Worm (Caenorhabditis elegans) whole organism, L4 larva: ENCODE results near the gene ZK177.12.
A peak's percentile ranks its signal among the peaks of the same experiment; 100 is the strongest.

Experiments
- T20F7.1 ChIP-seq: fragments of 200-800 bp; sonication (Bioruptor generic); optimal IDR thresholded peaks from 2 replicates; lab custom pipeline; 2018; ENCODE audit warnings: mild to moderate bottlenecking, missing genetic modification characterization, missing compliant biosample characterization
- T26A8.4 ChIP-seq: fragments of 200-800 bp; sonication (Bioruptor generic); IDR thresholded peaks from 2 replicates; pipeline ENCODE4 v1.3.6; 2022; ENCODE audit warnings: missing genetic modification characterization, missing compliant biosample characterization
- Y48G9A.11 ChIP-seq: fragments of 200-800 bp; sonication (Bioruptor generic); IDR thresholded peaks from 2 replicates; pipeline ENCODE4 v1.3.6; 2022; ENCODE audit warnings: missing genetic modification reagents, missing genetic modification characterization, missing compliant biosample characterization
- ZK337.2 ChIP-seq: fragments of 200-800 bp; sonication (Bioruptor generic); IDR thresholded peaks from 2 replicates; pipeline ENCODE4 v1.3.6; 2022; ENCODE audit warnings: missing genetic modification reagents, missing genetic modification characterization, missing compliant biosample characterization
- aly-2 ChIP-seq: sonication (generic microtip); optimal IDR thresholded peaks from 2 replicates; lab custom pipeline; 2018; ENCODE audit warnings: missing biosample characterization, missing genetic modification characterization
- attf-4 ChIP-seq: sonication (generic microtip); optimal IDR thresholded peaks from 3 replicates; lab custom pipeline; 2017; ENCODE audit warnings: missing biosample characterization, missing genetic modification characterization
- ceh-62 ChIP-seq: sonication (generic microtip); optimal IDR thresholded peaks from 2 replicates; lab custom pipeline; 2017; ENCODE audit warnings: missing biosample characterization, missing genetic modification characterization
- ceh-82 ChIP-seq: sonication (generic microtip); optimal IDR thresholded peaks from 2 replicates; lab custom pipeline; 2017; ENCODE audit warnings: missing biosample characterization, missing genetic modification characterization
- daf-12 ChIP-seq: fragments of 150-350 bp; optimal IDR thresholded peaks from 2 replicates; lab custom pipeline; 2014; ENCODE audit warnings: missing biosample characterization, missing genetic modification reagents, missing genetic modification characterization
- daf-16 ChIP-seq, 3 experiments: sonication (generic microtip); optimal IDR thresholded peaks; 2 replicates each; lab custom pipeline; 2016 to 2017; ENCODE audit warnings: missing genetic modification characterization in 3 of 3, missing genetic modification reagents in 3 of 3, mild to moderate bottlenecking in 2 of 3, missing compliant biosample characterization in 2 of 3, missing biosample characterization in 1 of 3, moderate library complexity in 1 of 3
- daf-19 ChIP-seq: fragments of 200-800 bp; sonication (Bioruptor generic); conservative IDR thresholded peaks from 2 replicates; pipeline ENCODE4 v1.3.6; 2022; ENCODE audit warnings: missing genetic modification characterization, missing compliant biosample characterization
- dmd-6 ChIP-seq: fragments of 200-800 bp; sonication (Bioruptor generic); IDR thresholded peaks from 2 replicates; pipeline ENCODE4 v1.3.6; 2022; ENCODE audit warnings: missing genetic modification reagents, missing genetic modification characterization, missing compliant biosample characterization
- dmd-8 ChIP-seq: fragments of 200-800 bp; sonication (Bioruptor generic); IDR thresholded peaks from 2 replicates; pipeline ENCODE4 v1.3.6; 2022; ENCODE audit warnings: missing genetic modification characterization, missing compliant biosample characterization
- dmd-9 ChIP-seq: fragments of 200-800 bp; sonication (Bioruptor generic); IDR thresholded peaks from 2 replicates; pipeline ENCODE4 v1.3.6; 2022; ENCODE audit warnings: missing genetic modification reagents, missing genetic modification characterization, missing compliant biosample characterization
- dve-1 ChIP-seq: sonication (generic microtip); optimal IDR thresholded peaks from 2 replicates; lab custom pipeline; 2017; ENCODE audit warnings: antibody characterized with exemption, mild to moderate bottlenecking, missing genetic modification characterization, missing compliant biosample characterization; ENCODE audit not compliant: insufficient read depth
- egl-27 ChIP-seq: sonication (generic microtip); optimal IDR thresholded peaks from 3 replicates; lab custom pipeline; 2017; ENCODE audit warnings: missing biosample characterization, missing genetic modification reagents, missing genetic modification characterization
- fkh-10 ChIP-seq: fragments of 150-350 bp; optimal IDR thresholded peaks from 2 replicates; lab custom pipeline; 2014; ENCODE audit warnings: missing biosample characterization, missing genetic modification reagents, missing genetic modification characterization
- hlh-11 ChIP-seq: fragments of 200-800 bp; sonication (Bioruptor generic); optimal IDR thresholded peaks from 2 replicates; lab custom pipeline; 2018; ENCODE audit warnings: mild to moderate bottlenecking, missing genetic modification characterization, missing compliant biosample characterization
- hlh-30 ChIP-seq: sonication (generic microtip); optimal IDR thresholded peaks from 2 replicates; lab custom pipeline; 2017; ENCODE audit warnings: antibody characterized with exemption, mild to moderate bottlenecking, missing genetic modification characterization, missing compliant biosample characterization; ENCODE audit not compliant: insufficient read depth
- lin-13 ChIP-seq: fragments of 150-350 bp; optimal IDR thresholded peaks from 2 replicates; lab custom pipeline; 2014; ENCODE audit warnings: missing biosample characterization, missing genetic modification reagents, missing genetic modification characterization
- lin-15B ChIP-seq: fragments of 150-350 bp; sonication (generic microtip); optimal IDR thresholded peaks from 3 replicates; lab custom pipeline; 2014; ENCODE audit warnings: missing biosample characterization, missing genetic modification characterization
- lin-38 ChIP-seq: fragments of 200-800 bp; sonication (Bioruptor generic); IDR thresholded peaks from 2 replicates; pipeline ENCODE4 v1.3.6; 2022; ENCODE audit warnings: missing genetic modification reagents, missing genetic modification characterization, missing compliant biosample characterization
- mdl-1 ChIP-seq, 2 experiments: fragments of 150-350 bp in 1 of 2; sonication (generic microtip) in 1 of 2; optimal IDR thresholded peaks; 2 replicates each; lab custom pipeline; 2014 to 2017; ENCODE audit warnings: missing biosample characterization in 2 of 2, missing genetic modification characterization in 2 of 2
- mdt-29 ChIP-seq: fragments of 200-800 bp; sonication (Bioruptor generic); IDR thresholded peaks from 2 replicates; pipeline ENCODE4 v1.3.6; 2022; ENCODE audit warnings: missing genetic modification reagents, missing genetic modification characterization, missing compliant biosample characterization
- mxl-2 ChIP-seq: fragments of 200-800 bp; sonication (Bioruptor generic); conservative IDR thresholded peaks from 2 replicates; pipeline ENCODE4 v1.3.6; 2022; ENCODE audit warnings: missing genetic modification reagents, missing genetic modification characterization, missing compliant biosample characterization
- nhr-102 ChIP-seq: sonication (generic microtip); optimal IDR thresholded peaks from 2 replicates; lab custom pipeline; 2016; ENCODE audit warnings: mild to moderate bottlenecking, missing genetic modification characterization, moderate library complexity, missing compliant biosample characterization
- nhr-237 ChIP-seq: sonication (generic microtip); optimal IDR thresholded peaks from 2 replicates; lab custom pipeline; 2017; ENCODE audit warnings: missing biosample characterization, missing genetic modification characterization
- nhr-25 ChIP-seq: sonication (generic microtip); optimal IDR thresholded peaks from 2 replicates; lab custom pipeline; 2017; ENCODE audit warnings: missing genetic modification characterization, mild to moderate bottlenecking, missing compliant biosample characterization, antibody characterized with exemption, moderate library complexity, borderline replicate concordance; ENCODE audit not compliant: insufficient read depth
- nhr-28 ChIP-seq: fragments of 150-350 bp; optimal IDR thresholded peaks from 2 replicates; lab custom pipeline; 2014; ENCODE audit warnings: missing biosample characterization, missing genetic modification characterization
- nhr-42 ChIP-seq: fragments of 200-800 bp; sonication (Bioruptor generic); IDR thresholded peaks from 2 replicates; pipeline ENCODE4 v1.3.6; 2022; ENCODE audit warnings: missing genetic modification characterization, missing compliant biosample characterization
- nhr-48 ChIP-seq: sonication (generic microtip); optimal IDR thresholded peaks from 2 replicates; lab custom pipeline; 2016; ENCODE audit warnings: mild to moderate bottlenecking, missing genetic modification characterization, missing compliant biosample characterization
- nhr-6 ChIP-seq: fragments of 150-350 bp; optimal IDR thresholded peaks from 2 replicates; lab custom pipeline; 2014; ENCODE audit warnings: missing biosample characterization, missing genetic modification characterization
- nhr-77 ChIP-seq: fragments of 150-350 bp; optimal IDR thresholded peaks from 2 replicates; lab custom pipeline; 2014; ENCODE audit warnings: missing biosample characterization, missing genetic modification characterization
- php-3 ChIP-seq: fragments of 200-800 bp; sonication (Bioruptor generic); IDR thresholded peaks from 2 replicates; pipeline ENCODE4 v1.3.6; 2022; ENCODE audit warnings: missing genetic modification reagents, missing genetic modification characterization, missing compliant biosample characterization
- pqm-1 ChIP-seq: sonication (generic microtip); optimal IDR thresholded peaks from 2 replicates; lab custom pipeline; 2017; ENCODE audit warnings: missing biosample characterization, missing genetic modification characterization
- rbr-2 ChIP-seq: sonication (generic microtip); optimal IDR thresholded peaks from 2 replicates; lab custom pipeline; 2016; ENCODE audit warnings: missing genotype, missing genetic modification characterization, missing compliant biosample characterization
- sdz-12 ChIP-seq: fragments of 200-800 bp; sonication (Bioruptor generic); optimal IDR thresholded peaks from 2 replicates; lab custom pipeline; 2018; ENCODE audit warnings: mild to moderate bottlenecking, missing genetic modification characterization, missing compliant biosample characterization
- snpc-1.2 ChIP-seq: fragments of 200-800 bp; sonication (Bioruptor generic); IDR thresholded peaks from 2 replicates; pipeline ENCODE4 v1.3.6; 2022; ENCODE audit warnings: missing genetic modification reagents, missing genetic modification characterization, missing compliant biosample characterization
- ztf-7 ChIP-seq: fragments of 150-350 bp; optimal IDR thresholded peaks from 2 replicates; lab custom pipeline; 2014; ENCODE audit warnings: missing biosample characterization, missing genetic modification characterization

ZK177.12 gene

DNA sequence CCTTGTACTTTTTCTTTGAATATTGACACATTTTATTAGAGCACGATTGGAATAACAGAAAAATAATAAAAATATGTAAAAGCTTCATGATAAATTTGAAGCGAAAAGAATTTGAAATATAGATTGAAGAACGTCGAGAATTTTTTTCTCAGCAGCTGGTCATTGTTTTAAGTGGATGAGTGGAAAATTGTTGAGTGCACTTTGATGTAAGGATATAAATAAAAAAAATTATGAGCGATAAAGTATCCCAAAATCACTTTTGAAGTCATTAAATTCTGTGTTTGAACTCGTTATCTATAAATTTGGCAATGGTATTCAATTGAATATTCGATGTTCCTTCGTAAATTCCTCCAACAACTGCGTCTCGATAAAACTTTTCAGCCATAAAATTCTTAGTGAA, 23.3 kb downstream of the ZK177.12 start, which contains the start of gene ins-13:
TSS of gene ins-13 (minus strand) at position 101 of the 400 bp plus-strand sequence.
- TF ChIP-seq nhr-237 (no peak), nhr-42 (GFP tag; lab: Robert Waterston, UW) (no peak), Y48G9A.11 (no peak), ceh-62 (tag; lab: Kevin White, UChicago) (no peak), nhr-77 (no peak), php-3 (no peak)

DNA sequence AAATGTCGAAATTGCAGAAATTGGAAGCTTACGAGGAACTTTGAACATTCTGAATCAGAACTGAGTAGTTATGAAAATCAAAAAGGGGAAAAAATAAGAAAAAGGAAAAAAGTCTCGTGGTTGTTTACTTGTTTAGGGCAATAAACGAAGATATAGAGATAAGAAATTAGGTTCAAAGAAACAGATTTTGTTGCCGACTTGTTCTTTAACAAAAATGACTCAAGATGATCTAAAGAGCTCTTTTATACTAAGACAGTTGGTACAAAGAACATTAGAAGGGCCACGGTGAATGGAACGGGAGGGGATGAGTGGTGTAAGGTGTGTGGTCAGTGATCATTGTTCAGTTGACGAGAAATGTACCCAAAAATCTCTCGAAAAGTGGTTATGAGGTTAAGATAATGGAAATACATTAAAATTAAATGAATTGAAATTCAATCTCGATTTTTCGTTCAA, 26.0 kb downstream of the ZK177.12 start, which contains the start of gene acdh-2:
TSS of gene acdh-2 (minus strand) at position 51 of the 453 bp plus-strand sequence.
- TF ChIP-seq ceh-82 (tag; lab: Kevin White, UChicago), result no peak
- TF ChIP-seq ztf-7, result no peak
- no peak for TF ChIP-seq mdt-29 (GFP tag; lab: Robert Waterston, UW)
- TF ChIP-seq dve-1 (tag; lab: Kevin White, UChicago), result peak; percentile 7
- no peak for TF ChIP-seq T26A8.4 (GFP tag; lab: Robert Waterston, UW)
- TF ChIP-seq aly-2, result no peak
- no peak for TF ChIP-seq daf-16 (GFP tag; optimal IDR thresholded peaks at IDR 0.05; lab: Kevin White, UChicago)
- TF ChIP-seq daf-16 (tag; optimal IDR thresholded peaks at IDR 0.05; lab: Kevin White, UChicago), result peak; percentile 2
- TF ChIP-seq sdz-12 (GFP tag; lab: Kevin White, UChicago), result no peak
- TF ChIP-seq, all 104 proteins: peak for 2

DNA sequence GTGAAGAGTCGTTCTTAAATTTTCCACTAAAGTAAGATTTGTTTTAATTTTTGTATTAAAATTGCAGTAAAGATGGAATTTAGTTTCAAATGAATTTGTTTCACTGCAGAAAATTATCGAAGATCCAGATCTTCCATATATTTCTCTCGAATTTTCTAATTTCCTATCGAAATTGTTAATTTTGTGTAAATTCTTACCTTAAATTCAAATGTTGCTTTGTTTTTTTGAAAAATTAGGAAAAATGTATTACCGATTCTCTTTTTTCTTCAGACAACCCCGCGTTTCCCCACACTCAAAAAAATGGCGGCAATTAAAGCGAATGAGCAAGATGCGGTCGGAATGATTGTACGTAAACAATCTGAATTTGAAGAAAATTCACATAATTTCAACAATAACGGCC, 28.2 kb downstream of the ZK177.12 start, which contains the start of gene C17C3.6:
TSS of gene C17C3.6 (plus strand) at position 301 of the 400 bp plus-strand sequence.
- no peak for TF ChIP-seq egl-27 (tag; lab: Kevin White, UChicago)
- no peak for TF ChIP-seq dmd-6 (GFP tag; lab: Robert Waterston, UW)
- no peak for TF ChIP-seq snpc-1.2 (GFP tag; lab: Robert Waterston, UW)
- no peak for TF ChIP-seq lin-15B (tag; lab: Kevin White, UChicago)
- TF ChIP-seq dmd-9, result no peak
- no peak for TF ChIP-seq T20F7.1 (GFP tag; lab: Kevin White, UChicago)
- no peak for TF ChIP-seq daf-12 (tag; lab: Kevin White, UChicago)
- no peak for TF ChIP-seq php-3
- no peak for TF ChIP-seq lin-38 (GFP tag; lab: Robert Waterston, UW)
- no peak for TF ChIP-seq rbr-2 (tag; lab: Kevin White, UChicago)
- TF ChIP-seq lin-13 (GFP tag; lab: Kevin White, UChicago), result no peak

DNA sequence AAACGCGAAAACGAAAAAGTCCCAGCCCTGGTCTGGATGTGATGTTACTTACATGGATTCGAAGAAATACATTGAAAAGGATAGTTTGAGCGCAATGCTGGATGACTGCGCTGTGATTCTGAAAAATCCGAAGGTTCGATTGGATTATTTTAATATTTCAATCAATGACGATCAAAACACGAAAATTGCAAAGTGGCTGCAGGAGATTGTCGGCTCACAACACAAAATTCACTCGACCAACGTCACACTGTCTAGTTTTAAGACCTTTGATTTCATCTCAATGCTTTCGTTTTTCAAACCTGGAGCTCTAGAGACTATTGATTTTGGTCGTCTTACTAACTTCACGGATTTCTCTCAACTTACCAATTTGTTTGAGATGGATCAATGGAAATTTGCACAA, 30.0 kb downstream of the ZK177.12 start, which contains the start of gene C17C3.5:
TSS of gene C17C3.5 (plus strand) at position 301 of the 400 bp plus-strand sequence.
- TF ChIP-seq nhr-25 (tag; lab: Kevin White, UChicago) (no peak), nhr-102 (tag; lab: Kevin White, UChicago) (no peak), dve-1 (tag; lab: Kevin White, UChicago) (no peak), daf-19 (GFP tag; lab: Robert Waterston, UW) (no peak)

DNA sequence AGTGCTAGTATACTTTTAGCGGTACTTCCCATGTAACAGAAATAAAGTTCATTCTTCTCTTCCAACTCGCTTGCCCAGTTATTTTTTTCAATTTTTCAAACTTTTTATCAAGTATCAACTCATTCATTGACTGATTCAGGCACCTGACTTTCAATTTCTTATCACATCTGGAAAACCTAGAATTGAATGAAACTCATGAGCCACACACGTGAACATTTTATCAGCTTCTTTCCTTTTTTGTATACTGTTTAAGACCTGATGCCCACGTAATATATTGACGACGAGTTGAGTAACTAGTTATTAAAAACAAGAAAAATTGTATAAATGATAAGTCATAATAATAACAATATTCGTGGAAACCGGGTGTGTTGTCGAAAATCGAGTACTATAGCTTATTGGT, 32.0 kb downstream of the ZK177.12 start:
- TF ChIP-seq hlh-11 (peak; percentile 60), mdt-29 (GFP tag; lab: Robert Waterston, UW) (no peak), fkh-10 (no peak), attf-4 (no peak), mxl-2 (peak; percentile 47; the same call in 1 of the 2 replicates), mdl-1 (tag; optimal IDR thresholded peaks at IDR 0.05; lab: Kevin White, UChicago) (peak in 1 of 2 experiments; percentile 23), nhr-6 (tag; lab: Kevin White, UChicago) (no peak), daf-16 (GFP tag; optimal IDR thresholded peaks at IDR 0.05; lab: Kevin White, UChicago) (no peak), daf-16 (tag; optimal IDR thresholded peaks at IDR 0.05; lab: Kevin White, UChicago) (peak; percentile 90), rbr-2 (tag; lab: Kevin White, UChicago) (no peak), nhr-48 (tag; lab: Kevin White, UChicago) (no peak), dmd-8 (GFP tag; lab: Robert Waterston, UW) (no peak), egl-27 (tag; lab: Kevin White, UChicago) (no peak), aly-2 (no peak), dve-1 (tag; lab: Kevin White, UChicago) (peak; percentile 71), nhr-28 (tag; lab: Kevin White, UChicago) (peak; percentile 44), hlh-30 (tag; lab: Kevin White, UChicago) (peak; percentile 69), ZK337.2 (no peak), dmd-6 (GFP tag; lab: Robert Waterston, UW) (peak; percentile 53), pqm-1 (tag; lab: Kevin White, UChicago) (peak; percentile 52)
